6 fruit fly cellular contexts compared by ENCODE assay signal in the genomic region with DNA sequence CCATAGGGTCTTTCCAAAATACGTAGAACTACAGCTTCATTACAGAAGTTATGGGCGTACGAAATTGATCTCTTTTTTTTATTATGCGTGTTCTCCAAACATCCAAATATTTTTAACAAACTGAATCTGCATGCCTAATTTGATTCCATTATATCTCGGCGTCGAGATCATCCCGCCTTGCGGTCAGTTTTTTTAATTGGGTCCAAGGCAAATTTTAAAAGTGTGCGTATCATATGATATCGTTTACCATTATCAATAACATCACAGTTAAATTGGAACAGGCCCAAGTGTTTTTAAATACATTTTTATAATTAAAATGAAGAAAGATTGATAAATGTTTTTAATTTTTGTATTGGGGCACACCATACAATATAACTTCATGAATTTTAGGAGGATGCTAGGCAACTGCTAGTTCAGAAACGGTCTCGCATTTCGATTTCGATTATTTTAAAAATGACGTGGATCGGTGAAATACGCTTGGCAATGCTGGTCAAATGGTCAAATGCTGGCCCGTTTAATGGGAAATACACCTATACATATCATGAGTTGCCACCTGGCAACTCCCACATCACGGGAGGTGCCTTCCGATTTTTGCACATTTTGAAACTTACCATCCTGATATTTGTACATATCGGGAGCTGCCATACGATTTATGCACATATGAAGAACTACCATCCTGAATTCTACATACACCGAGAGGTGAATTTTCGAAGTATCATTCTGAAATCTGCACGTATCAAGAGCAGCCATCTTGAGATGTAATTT.
TF ChIP-seq lines count a peak whose summit lies in the region.

No protein-coding gene starts in this region.

- TF ChIP-seq CTCF in S2 (optimal IDR thresholded peaks at IDR 0.05; lab: Kevin White, UChicago): peak; percentile 82 to 90
- TF ChIP-seq CTCF in whole organism, embryonic (GFP tag; optimal IDR thresholded peaks at IDR 0.05; lab: Kevin White, UChicago): peak; percentile 85

TF ChIP-seq in whole organism, adult, 20 proteins besides CTCF, POLR2A, EP300 and RAD21:
- no peak for TF ChIP-seq bab1 (GFP tag; optimal IDR thresholded peaks at IDR 0.05; lab: Kevin White, UChicago)
- no peak for TF ChIP-seq Crg-1 (GFP tag; optimal IDR thresholded peaks at IDR 0.05; lab: Kevin White, UChicago)
- no peak for TF ChIP-seq Clk (GFP tag; optimal IDR thresholded peaks at IDR 0.05; lab: Kevin White, UChicago)
- TF ChIP-seq ovo (GFP tag; optimal IDR thresholded peaks at IDR 0.05; lab: Kevin White, UChicago): peak; percentile 56
- peak; percentile 3 for TF ChIP-seq CG1620 (GFP tag; optimal IDR thresholded peaks at IDR 0.05; lab: Kevin White, UChicago)
- TF ChIP-seq pad (GFP tag; optimal IDR thresholded peaks at IDR 0.05; lab: Kevin White, UChicago): no peak
- peak; percentile 64 for TF ChIP-seq kay (GFP tag; lab: Kevin White, UChicago; ENCODE audit: borderline replicate concordance)
- no peak for TF ChIP-seq CG11617 (GFP tag; optimal IDR thresholded peaks at IDR 0.05; lab: Kevin White, UChicago)
- no peak for TF ChIP-seq CG33017 (tag; optimal IDR thresholded peaks at IDR 0.05; lab: Kevin White, UChicago)
- no peak for TF ChIP-seq tj (GFP tag; optimal IDR thresholded peaks at IDR 0.05; lab: Kevin White, UChicago)
- TF ChIP-seq cic (GFP tag; optimal IDR thresholded peaks at IDR 0.05; lab: Kevin White, UChicago): no peak

TF ChIP-seq in whole organism, embryonic, 481 proteins besides CTCF, POLR2A, EP300 and RAD21 (continues in another document):
- TF ChIP-seq CG9817 (tag; optimal IDR thresholded peaks at IDR 0.05; lab: Kevin White, UChicago): no peak
- TF ChIP-seq Dip2 (GFP tag; IDR thresholded peaks at IDR 0.05; lab: Robert Waterston, UW): no peak
- peak; percentile 29 for TF ChIP-seq abd-A (tag; optimal IDR thresholded peaks at IDR 0.05; lab: Kevin White, UChicago)
- TF ChIP-seq Tbp (GFP tag; optimal IDR thresholded peaks at IDR 0.05; lab: Kevin White, UChicago): no peak
- TF ChIP-seq Lim3 (GFP tag; IDR thresholded peaks at IDR 0.05; lab: Robert Waterston, UW): no peak
- TF ChIP-seq Ets97D (GFP tag; optimal IDR thresholded peaks at IDR 0.05; lab: Kevin White, UChicago): peak; percentile 57
- no peak for TF ChIP-seq CG8478 (optimal IDR thresholded peaks at IDR 0.05; lab: Kevin White, UChicago)
- TF ChIP-seq HmgD (GFP tag; optimal IDR thresholded peaks at IDR 0.05; lab: Kevin White, UChicago): peak; percentile 20
- TF ChIP-seq pfk (GFP tag; optimal IDR thresholded peaks at IDR 0.05; lab: Kevin White, UChicago): peak; percentile 15
- peak; percentile 77 for TF ChIP-seq CG15514 (GFP tag; optimal IDR thresholded peaks at IDR 0.05; lab: Kevin White, UChicago)
- no peak for TF ChIP-seq ftz-f1 (GFP tag; optimal IDR thresholded peaks at IDR 0.05; lab: Kevin White, UChicago)
- no peak for TF ChIP-seq CG10267 (tag; optimal IDR thresholded peaks at IDR 0.05; lab: Kevin White, UChicago)
- peak; percentile 44 for TF ChIP-seq CG12769 (tag; optimal IDR thresholded peaks at IDR 0.05; lab: Kevin White, UChicago)
- peak; percentile 5 for TF ChIP-seq kni (GFP tag; optimal IDR thresholded peaks at IDR 0.05; lab: Kevin White, UChicago)
- TF ChIP-seq sens (GFP tag; lab: Kevin White, UChicago): peak; percentile 39
- no peak for TF ChIP-seq pros (GFP tag; optimal IDR thresholded peaks at IDR 0.05; lab: Kevin White, UChicago)
- TF ChIP-seq fru (optimal IDR thresholded peaks at IDR 0.05; lab: Kevin White, UChicago): no peak
- peak; percentile 62 for TF ChIP-seq stwl (tag; optimal IDR thresholded peaks at IDR 0.05; lab: Kevin White, UChicago)
- no peak for TF ChIP-seq CG15479 (GFP tag; optimal IDR thresholded peaks at IDR 0.05; lab: Kevin White, UChicago)

TF ChIP-seq in whole organism, prepupa, 60 proteins besides CTCF, POLR2A, EP300 and RAD21:
- peak; percentile 56 for TF ChIP-seq Eip78C (GFP tag; lab: Kevin White, UChicago)
- no peak for TF ChIP-seq spab (GFP tag; optimal IDR thresholded peaks at IDR 0.05; lab: Kevin White, UChicago)
- no peak for TF ChIP-seq CG11902 (GFP tag; optimal IDR thresholded peaks at IDR 0.05; lab: Kevin White, UChicago)
- TF ChIP-seq acj6 (GFP tag; optimal IDR thresholded peaks at IDR 0.05; lab: Kevin White, UChicago): no peak
- TF ChIP-seq fd59A (GFP tag; optimal IDR thresholded peaks at IDR 0.05; lab: Kevin White, UChicago): no peak
- TF ChIP-seq CG1621 (tag; optimal IDR thresholded peaks at IDR 0.05; lab: Kevin White, UChicago): no peak

TF ChIP-seq in whole organism, pupa, 21 proteins besides CTCF, POLR2A, EP300 and RAD21:
- TF ChIP-seq CG4496 (GFP tag; IDR thresholded peaks at IDR 0.05; lab: Robert Waterston, UW) (no peak), CG8159 (tag; optimal IDR thresholded peaks at IDR 0.05; lab: Kevin White, UChicago) (no peak), CG34367 (tag; optimal IDR thresholded peaks at IDR 0.05; lab: Kevin White, UChicago) (no peak), CG15710 (tag; optimal IDR thresholded peaks at IDR 0.05; lab: Kevin White, UChicago) (no peak), Ets98B (GFP tag; IDR thresholded peaks at IDR 0.05; lab: Robert Waterston, UW) (no peak), D1 (tag; optimal IDR thresholded peaks at IDR 0.05; lab: Kevin White, UChicago) (peak; percentile 18)

TF ChIP-seq in whole organism, wandering third instar larva, 38 proteins besides CTCF, POLR2A, EP300 and RAD21:
- TF ChIP-seq Myc (optimal IDR thresholded peaks at IDR 0.05; lab: Kevin White, UChicago) (peak; percentile 92), psq (GFP tag; optimal IDR thresholded peaks at IDR 0.05; lab: Kevin White, UChicago) (no peak), Rel (GFP tag; optimal IDR thresholded peaks at IDR 0.05; lab: Kevin White, UChicago) (no peak), Rel (tag; optimal IDR thresholded peaks at IDR 0.05; lab: Kevin White, UChicago) (peak; percentile 99), lola (GFP tag; optimal IDR thresholded peaks at IDR 0.05; lab: Kevin White, UChicago) (no peak), tai (GFP tag; optimal IDR thresholded peaks at IDR 0.05; lab: Kevin White, UChicago) (no peak)
